Worm (Caenorhabditis elegans): ENCODE data around the gene T24C4.2.
A peak's percentile ranks its signal among the peaks of the same experiment; 100 is the strongest.

T24C4.2 gene

ce11 chrIII:833711-834442 lies 35.9 kb downstream of the T24C4.2 start (continued):
- TF ChIP-seq hlh-12 (tag; optimal IDR thresholded peaks at IDR 0.05) = no peak
- TF ChIP-seq F49E8.2 (tag; optimal IDR thresholded peaks at IDR 0.05; ENCODE audit: insufficient read depth) = no peak
- peak; percentile 81 for TF ChIP-seq ekl-4 (GFP tag; IDR thresholded peaks at IDR 0.05)
- no peak for TF ChIP-seq Y67H2A.10 (GFP tag; conservative IDR thresholded peaks at IDR 0.05)
- no peak for TF ChIP-seq unc-130 (GFP tag; optimal IDR thresholded peaks at IDR 0.05)
- TF ChIP-seq mes-4 (tag; optimal IDR thresholded peaks at IDR 0.05) = no peak
- peak; percentile 81 for TF ChIP-seq F22D6.2 (tag; optimal IDR thresholded peaks at IDR 0.05)
- TF ChIP-seq ztf-3 (GFP tag; optimal IDR thresholded peaks at IDR 0.05) = no peak
- no peak for TF ChIP-seq lsy-27 (tag; optimal IDR thresholded peaks at IDR 0.05; ENCODE audit: borderline replicate concordance, insufficient read depth)
- no peak for TF ChIP-seq ceh-79 (tag; optimal IDR thresholded peaks at IDR 0.05)
- no peak for TF ChIP-seq snpc-4 (GFP tag; optimal IDR thresholded peaks at IDR 0.05)
- TF ChIP-seq snpc-4 (tag; optimal IDR thresholded peaks at IDR 0.05) = peak in 3 of 4 experiments; percentile 16 to 54 (median 53)
- TF ChIP-seq snpc-1.3 (tag; optimal IDR thresholded peaks at IDR 0.05; ENCODE audit: insufficient read depth) = no peak
- no peak for TF ChIP-seq Y95B8A.8 (GFP tag; IDR thresholded peaks at IDR 0.05)
- peak; percentile 86 for TF ChIP-seq pbrm-1 (GFP tag; IDR thresholded peaks at IDR 0.05)
- TF ChIP-seq F39B2.1 (GFP tag; IDR thresholded peaks at IDR 0.05) = no peak
- TF ChIP-seq F57C9.4 (tag; optimal IDR thresholded peaks at IDR 0.05) = no peak
- TF ChIP-seq repo-1 (tag; optimal IDR thresholded peaks at IDR 0.05) = no peak
- TF ChIP-seq nhr-27 (tag; optimal IDR thresholded peaks at IDR 0.05) = peak; percentile 23
- TF ChIP-seq madf-3 (GFP tag; IDR thresholded peaks at IDR 0.05) = no peak
- peak; percentile 89 for TF ChIP-seq dox-1 (GFP tag; IDR thresholded peaks at IDR 0.05)
- no peak; the same call in 1 of the 2 replicates for TF ChIP-seq hmg-20 (GFP tag; IDR thresholded peaks at IDR 0.05)
- TF ChIP-seq lag-1 (GFP tag; IDR thresholded peaks at IDR 0.05) = no peak
- no peak for TF ChIP-seq sea-2 (GFP tag; IDR thresholded peaks at IDR 0.05)
- 0 out of 2 replicates have a peak, but pooled peaks have one; percentile 32 for TF ChIP-seq rcor-1 (GFP tag; IDR thresholded peaks at IDR 0.05)
- peak; percentile 53 for TF ChIP-seq tbp1 (GFP tag; optimal IDR thresholded peaks at IDR 0.05)
- TF ChIP-seq Y79H2A.3 (GFP tag; conservative IDR thresholded peaks at IDR 0.05) = 0 out of 2 replicates have a peak, but pooled peaks have one; percentile 40
- TF ChIP-seq tbx-9 (tag; optimal IDR thresholded peaks at IDR 0.05; ENCODE audit: borderline replicate concordance) = no peak
- peak; percentile 61; the same call in 1 of the 2 replicates for TF ChIP-seq B0336.3 (GFP tag; IDR thresholded peaks at IDR 0.05)
- peak; percentile 8 for TF ChIP-seq B0035.1 (tag; optimal IDR thresholded peaks at IDR 0.05)
- TF ChIP-seq ZK185.1 (tag; optimal IDR thresholded peaks at IDR 0.05; ENCODE audit: poor library complexity, severe bottlenecking) = peak; percentile 78
- TF ChIP-seq aptf-3 (GFP tag; IDR thresholded peaks at IDR 0.05) = no peak
- TF ChIP-seq mxl-1 (tag; optimal IDR thresholded peaks at IDR 0.05) = no peak
- TF ChIP-seq him-1 (tag; optimal IDR thresholded peaks at IDR 0.05) = no peak
- no peak for TF ChIP-seq bed-2 (GFP tag; IDR thresholded peaks at IDR 0.05)
- no peak for TF ChIP-seq F57A8.1 (GFP tag; optimal IDR thresholded peaks at IDR 0.05)
- peak; percentile 39; the same call in 1 of the 2 replicates for TF ChIP-seq egl-44 (GFP tag; IDR thresholded peaks at IDR 0.05)
- peak; percentile 89 for TF ChIP-seq lin-40 (tag; optimal IDR thresholded peaks at IDR 0.05)
- TF ChIP-seq atf-7 (tag; optimal IDR thresholded peaks at IDR 0.05) = peak; percentile 98
- 0 out of 2 replicates have a peak, but pooled peaks have one; percentile 37 for TF ChIP-seq hsf-1 (GFP tag; IDR thresholded peaks at IDR 0.05)
- no peak for TF ChIP-seq dpff-1 (tag; optimal IDR thresholded peaks at IDR 0.05)
- no peak for TF ChIP-seq nfya-1 (tag; optimal IDR thresholded peaks at IDR 0.05; ENCODE audit: borderline replicate concordance, insufficient read depth)
- peak; percentile 89 for TF ChIP-seq ama-1 (optimal IDR thresholded peaks at IDR 0.05)
- peak in 1 of 2 experiments; percentile 37 for TF ChIP-seq ama-1 (GFP tag; optimal IDR thresholded peaks at IDR 0.05)
- TF ChIP-seq let-607 (tag; optimal IDR thresholded peaks at IDR 0.05) = peak; percentile 43 to 54
- peak; percentile 70; the same call in 1 of the 2 replicates for TF ChIP-seq C06A6.2 (GFP tag; conservative IDR thresholded peaks at IDR 0.05)
- TF ChIP-seq F37B4.10 (GFP tag; IDR thresholded peaks at IDR 0.05) = no peak

Data from whole organism, young adult.